Worm (Caenorhabditis elegans) whole organism, L1 larva: ENCODE data around the gene T16G12.1.

ENCODE experiments used
- aly-2 ChIP-seq: fragments of 150-350 bp; optimal IDR thresholded peaks from 2 replicates; lab custom pipeline; 2014; ENCODE audit warnings: missing biosample characterization, missing genetic modification characterization
- elt-3 ChIP-seq, 6 experiments: fragments of 150-350 bp in 1 of 6; sonication (generic microtip); optimal IDR thresholded peaks; 2 replicates each; lab custom pipeline; 2017 to 2018; ENCODE audit warnings: missing biosample characterization in 6 of 6, missing genetic modification characterization in 6 of 6, inconsistent platforms in 1 of 6
- fos-1 ChIP-seq: fragments of 150-350 bp; optimal IDR thresholded peaks from 2 replicates; lab custom pipeline; 2014; ENCODE audit warnings: missing biosample characterization, missing genetic modification characterization
- nhr-76 ChIP-seq: sonication (generic microtip); optimal IDR thresholded peaks from 2 replicates; lab custom pipeline; 2017; ENCODE audit warnings: missing biosample characterization, missing genetic modification characterization
- sptf-1 ChIP-seq: fragments of 150-350 bp; optimal IDR thresholded peaks from 2 replicates; lab custom pipeline; 2014; ENCODE audit warnings: missing biosample characterization, missing genetic modification characterization

DNA sequence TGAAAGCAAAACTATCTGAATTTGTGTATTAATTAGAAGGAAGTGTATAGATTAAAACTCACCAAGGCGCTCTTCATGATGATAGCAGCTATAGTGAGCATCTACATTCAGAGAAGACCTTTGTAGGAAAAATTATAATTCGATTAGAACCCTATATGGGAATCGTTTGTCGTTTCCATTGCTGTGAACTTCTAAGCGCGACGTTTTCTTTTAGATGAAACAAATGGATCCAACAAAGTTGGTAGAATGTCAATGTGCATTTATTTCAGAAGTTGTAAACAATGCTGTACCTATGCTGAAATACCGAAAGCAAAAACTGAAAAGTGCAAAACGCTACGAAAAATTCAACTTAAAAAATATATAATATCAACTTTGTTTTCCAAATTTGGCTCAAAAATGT, 6.4 kb upstream of the T16G12.1 start, which contains the start of gene T16G12.10:
- TF ChIP-seq fos-1 (tag; lab: Kevin White, UChicago) (no peak), aly-2 (tag; lab: Kevin White, UChicago) (no peak), elt-3 (tag; optimal IDR thresholded peaks at IDR 0.05; lab: Kevin White, UChicago) (no peak), sptf-1 (tag; lab: Kevin White, UChicago) (no peak), nhr-76 (no peak)
